Fruit fly (Drosophila melanogaster): Measurements from ENCODE around the gene Cyp4g1.

The Cyp4g1 gene

DNA sequence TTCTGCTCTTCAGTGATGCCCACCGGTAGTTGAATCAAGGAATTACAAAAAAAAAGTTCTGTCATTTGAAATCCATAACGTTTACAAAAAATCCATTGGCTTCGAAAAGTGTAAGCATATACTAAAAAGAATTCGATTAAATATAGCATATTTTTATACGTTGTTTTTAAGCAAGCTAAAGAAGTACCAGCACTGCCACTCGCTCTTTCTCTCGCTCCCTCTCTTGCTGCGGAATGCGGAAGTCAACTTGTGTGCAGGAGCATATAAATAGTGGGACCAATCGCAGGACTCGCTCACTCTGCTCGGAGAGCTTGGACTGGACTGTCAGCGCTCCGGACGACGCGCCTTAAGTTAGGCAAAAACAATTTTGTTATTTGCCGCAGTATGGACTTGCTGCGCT, 25.5 kb upstream of the Cyp4g1 start, which contains the start of gene CG17778:
TSS of gene CG17778 (plus strand) at position 8 of the 400 bp plus-strand sequence.
- TF ChIP-seq Ets21C (GFP tag; optimal IDR thresholded peaks at IDR 0.05) (no peak), CG6854 (GFP tag; optimal IDR thresholded peaks at IDR 0.05) (peak; percentile 15), fd59A (GFP tag; optimal IDR thresholded peaks at IDR 0.05) (no peak), CG11762 (GFP tag; optimal IDR thresholded peaks at IDR 0.05; ENCODE audit: insufficient read depth) (no peak), CG4318 (GFP tag; optimal IDR thresholded peaks at IDR 0.05) (no peak), Lpt (GFP tag; optimal IDR thresholded peaks at IDR 0.05) (no peak), CG16779 (tag; optimal IDR thresholded peaks at IDR 0.05) (no peak), pdm3 (GFP tag; optimal IDR thresholded peaks at IDR 0.05) (no peak), CG7368 (GFP tag; optimal IDR thresholded peaks at IDR 0.05) (no peak), CG3032 (tag; optimal IDR thresholded peaks at IDR 0.05) (no peak), acj6 (GFP tag; optimal IDR thresholded peaks at IDR 0.05) (no peak), CG10669 (GFP tag; optimal IDR thresholded peaks at IDR 0.05) (no peak), Sox14 (GFP tag; optimal IDR thresholded peaks at IDR 0.05) (no peak), salr (GFP tag; optimal IDR thresholded peaks at IDR 0.05) (no peak), spab (GFP tag; optimal IDR thresholded peaks at IDR 0.05) (no peak), CG32006 (GFP tag; optimal IDR thresholded peaks at IDR 0.05) (no peak), CG6792 (GFP tag; optimal IDR thresholded peaks at IDR 0.05) (no peak), Ets96B (tag; optimal IDR thresholded peaks at IDR 0.05) (peak; percentile 0), CG6163 (GFP tag; IDR thresholded peaks at IDR 0.05) (peak; percentile 37; the same call in 2 of the 3 replicates), lz (GFP tag; optimal IDR thresholded peaks at IDR 0.05) (no peak), CG8319 (GFP tag; optimal IDR thresholded peaks at IDR 0.05) (no peak), Eip78C (GFP tag) (peak; percentile 64), CG10631 (GFP tag; optimal IDR thresholded peaks at IDR 0.05) (no peak), CG6808 (GFP tag; optimal IDR thresholded peaks at IDR 0.05) (no peak), Eip75B (GFP tag; optimal IDR thresholded peaks at IDR 0.05) (no peak), CG8632 (GFP tag; optimal IDR thresholded peaks at IDR 0.05) (no peak), Sox15 (GFP tag; optimal IDR thresholded peaks at IDR 0.05) (no peak), CG31627 (GFP tag; optimal IDR thresholded peaks at IDR 0.05) (no peak), eg (GFP tag; IDR thresholded peaks at IDR 0.05) (peak; percentile 40; the same call in 1 of the 3 replicates), Hr38 (GFP tag; optimal IDR thresholded peaks at IDR 0.05) (no peak), CG3919 (GFP tag; optimal IDR thresholded peaks at IDR 0.05) (no peak), esn (GFP tag; optimal IDR thresholded peaks at IDR 0.05) (no peak), achi (GFP tag; optimal IDR thresholded peaks at IDR 0.05) (no peak), CG8119 (GFP tag; IDR thresholded peaks at IDR 0.05) (peak; percentile 14; the same call in 1 of the 3 replicates), CG6276 (GFP tag; optimal IDR thresholded peaks at IDR 0.05) (no peak)

DNA sequence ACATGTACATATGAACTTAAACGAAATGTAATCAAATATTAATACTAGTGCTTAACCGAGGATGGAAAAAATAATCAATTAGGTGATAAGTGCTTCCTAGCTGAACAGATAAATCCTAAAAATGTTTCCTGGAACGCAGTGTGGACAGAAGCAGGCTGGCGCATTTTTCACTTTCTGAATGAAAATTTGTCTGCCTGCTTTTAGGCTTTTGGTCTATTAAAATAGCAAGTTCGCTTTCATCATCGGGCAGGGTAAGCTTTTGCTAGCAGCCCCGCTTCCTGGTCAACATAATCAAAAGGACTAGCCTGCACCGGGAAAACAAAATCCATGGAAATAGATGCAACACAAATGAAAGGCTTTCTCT, 25.0 kb upstream of the Cyp4g1 start:
- no peak for TF ChIP-seq salr (GFP tag; optimal IDR thresholded peaks at IDR 0.05)
- no peak for TF ChIP-seq CG8319 (GFP tag; optimal IDR thresholded peaks at IDR 0.05)
- peak; percentile 24 for TF ChIP-seq CG10669 (GFP tag; optimal IDR thresholded peaks at IDR 0.05)

DNA sequence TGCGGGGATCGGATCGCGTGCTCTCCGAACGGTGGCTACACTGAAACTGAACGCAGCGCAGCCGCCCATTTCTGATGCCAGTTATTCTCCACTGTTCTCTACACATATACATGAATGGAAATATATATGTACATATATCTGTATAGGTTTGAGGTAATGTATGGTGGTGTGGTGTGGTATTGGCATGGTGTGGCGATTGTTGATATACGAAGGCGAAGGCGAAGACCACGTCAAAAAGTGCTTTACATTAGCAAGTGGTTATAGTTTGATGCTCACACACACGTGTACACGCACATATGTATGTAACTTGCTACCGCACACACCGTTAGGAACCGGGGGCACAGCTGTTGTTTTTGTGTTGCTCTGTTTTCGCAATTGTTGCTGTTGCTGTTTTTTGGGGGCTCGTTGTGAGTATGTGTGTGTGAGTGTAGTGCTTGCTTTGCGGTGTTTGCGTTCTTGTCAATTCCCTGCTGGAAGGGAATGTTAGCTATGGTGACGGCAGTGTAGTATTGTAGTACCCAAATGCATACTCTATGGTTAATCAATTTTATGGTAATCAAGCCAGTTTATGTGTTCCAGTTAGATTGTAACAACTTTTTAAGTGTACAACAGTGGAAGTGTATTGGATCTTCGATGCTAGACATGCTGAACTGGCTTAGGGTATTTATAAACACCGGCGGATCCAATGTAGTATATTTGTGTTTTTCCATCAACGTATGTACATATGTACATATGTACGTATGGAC, 24.5 kb upstream of the Cyp4g1 start, which contains the start of gene CG17896:
TSS of gene CG17896 (minus strand) at position 51 of the 746 bp plus-strand sequence.
- TF ChIP-seq CG6276 (GFP tag; optimal IDR thresholded peaks at IDR 0.05), result peak; percentile 97
- TF ChIP-seq Eip75B (GFP tag; optimal IDR thresholded peaks at IDR 0.05), result peak; percentile 98
- TF ChIP-seq fd85E (GFP tag; optimal IDR thresholded peaks at IDR 0.05), result peak; percentile 95
- TF ChIP-seq CG10669 (GFP tag; optimal IDR thresholded peaks at IDR 0.05), result peak; percentile 97
- peak; percentile 97 for TF ChIP-seq CG11294 (GFP tag; IDR thresholded peaks at IDR 0.05)
- peak; percentile 98 for TF ChIP-seq Hr4 (GFP tag; optimal IDR thresholded peaks at IDR 0.05)
- TF ChIP-seq salr (GFP tag; optimal IDR thresholded peaks at IDR 0.05), result peak; percentile 97 to 98
- peak; percentile 98 for TF ChIP-seq net (GFP tag; optimal IDR thresholded peaks at IDR 0.05)
- peak; percentile 98 for TF ChIP-seq Lpt (GFP tag; optimal IDR thresholded peaks at IDR 0.05)
- TF ChIP-seq dac (GFP tag; optimal IDR thresholded peaks at IDR 0.05), result peak; percentile 97
- TF ChIP-seq lz (GFP tag; optimal IDR thresholded peaks at IDR 0.05), result peak; percentile 98
- TF ChIP-seq CG34406 (GFP tag; optimal IDR thresholded peaks at IDR 0.05), result peak; percentile 96
- TF ChIP-seq esn (GFP tag; optimal IDR thresholded peaks at IDR 0.05), result peak; percentile 99
- peak; percentile 98 for TF ChIP-seq Sox102F (GFP tag; optimal IDR thresholded peaks at IDR 0.05)
- peak; percentile 98 for TF ChIP-seq CG6792 (GFP tag; optimal IDR thresholded peaks at IDR 0.05)
- TF ChIP-seq eg (GFP tag; IDR thresholded peaks at IDR 0.05), result peak; percentile 98
- peak; percentile 92 for TF ChIP-seq CG9139 (GFP tag; optimal IDR thresholded peaks at IDR 0.05)
- peak; percentile 97 for TF ChIP-seq CG4318 (GFP tag; optimal IDR thresholded peaks at IDR 0.05)
- peak; percentile 99 for TF ChIP-seq Sox14 (GFP tag; optimal IDR thresholded peaks at IDR 0.05)
- TF ChIP-seq ss (GFP tag; optimal IDR thresholded peaks at IDR 0.05), result peak; percentile 93 to 96
- TF ChIP-seq CG15336 (GFP tag; IDR thresholded peaks at IDR 0.05), result peak; percentile 99
- TF ChIP-seq vri (GFP tag; optimal IDR thresholded peaks at IDR 0.05), result peak; percentile 97
